Fruit fly (Drosophila melanogaster) whole organism, embryonic: ENCODE measurements around the gene Cp18.

Source experiments
- BEAF-32 ChIP-seq: fragments of 200-800 bp; sonication (Bioruptor generic); optimal IDR thresholded peaks from 3 replicates; lab custom pipeline; 2017; ENCODE audit warnings: missing biosample characterization, missing genetic modification characterization, mild to moderate bottlenecking, moderate library complexity, missing genetic modification reagents
- CG10366 ChIP-seq: fragments of 200-800 bp; sonication (Bioruptor generic); IDR thresholded peaks from 2 replicates; pipeline ENCODE4 v1.3.6; 2022; ENCODE audit warnings: missing biosample characterization, missing genetic modification characterization
- CG11093 ChIP-seq: fragments of 200-800 bp; sonication (Bioruptor generic); IDR thresholded peaks from 3 replicates; pipeline ENCODE4 v1.3.6; 2022; ENCODE audit warnings: missing biosample characterization, missing genetic modification characterization
- CG11456 ChIP-seq: fragments of 200-800 bp; sonication (Bioruptor generic); IDR thresholded peaks from 3 replicates; pipeline ENCODE4 v1.3.6; 2022; ENCODE audit warnings: missing biosample characterization, missing genetic modification characterization
- CG11723 ChIP-seq: fragments of 200-800 bp; sonication (Bioruptor generic); optimal IDR thresholded peaks from 2 replicates; lab custom pipeline; 2017; ENCODE audit warnings: missing biosample characterization, mild to moderate bottlenecking, missing genetic modification characterization
- CG12104 ChIP-seq: fragments of 200-800 bp; sonication (Bioruptor generic); optimal IDR thresholded peaks from 3 replicates; lab custom pipeline; 2016; ENCODE audit warnings: missing biosample characterization, missing genetic modification characterization
- CG12659 ChIP-seq: fragments of 200-800 bp; sonication (Bioruptor generic); optimal IDR thresholded peaks from 3 replicates; lab custom pipeline; 2017; ENCODE audit warnings: mild to moderate bottlenecking, missing biosample characterization, missing genetic modification reagents, missing genetic modification characterization
- CG13296 ChIP-seq: fragments of 200-800 bp; sonication (Bioruptor generic); optimal IDR thresholded peaks from 3 replicates; lab custom pipeline; 2018; ENCODE audit warnings: missing biosample characterization, mild to moderate bottlenecking, missing genetic modification characterization
- CG14050 ChIP-seq: fragments of 200-800 bp; sonication (Bioruptor generic); IDR thresholded peaks from 3 replicates; pipeline ENCODE4 v1.3.6; 2022; ENCODE audit warnings: missing biosample characterization, missing genetic modification characterization
- CG15073 ChIP-seq: fragments of 200-800 bp; sonication (Bioruptor generic); optimal IDR thresholded peaks from 2 replicates; lab custom pipeline; 2016; ENCODE audit warnings: missing biosample characterization, missing genetic modification characterization
- CG15514 ChIP-seq: fragments of 200-800 bp; sonication (Bioruptor generic); optimal IDR thresholded peaks from 3 replicates; lab custom pipeline; 2017; ENCODE audit warnings: missing biosample characterization, missing genetic modification characterization, mild to moderate bottlenecking, moderate library complexity, missing genetic modification reagents
- CG15696 ChIP-seq: fragments of 200-800 bp; sonication (Bioruptor generic); optimal IDR thresholded peaks from 2 replicates; lab custom pipeline; 2019; ENCODE audit warnings: missing biosample characterization, mild to moderate bottlenecking, missing genetic modification characterization, moderate library complexity
- CG2202 ChIP-seq: fragments of 200-800 bp; sonication (Bioruptor generic); optimal IDR thresholded peaks from 2 replicates; lab custom pipeline; 2018; ENCODE audit warnings: missing biosample characterization, mild to moderate bottlenecking, missing genetic modification characterization
- CG3065 ChIP-seq: fragments of 200-800 bp; sonication (Bioruptor generic); optimal IDR thresholded peaks from 2 replicates; lab custom pipeline; 2016; ENCODE audit warnings: missing biosample characterization, missing genetic modification characterization
- CG32532 ChIP-seq: fragments of 200-800 bp; sonication (Bioruptor generic); IDR thresholded peaks from 2 replicates; pipeline ENCODE4 v1.3.6; 2022; ENCODE audit warnings: missing biosample characterization, missing genetic modification characterization
- CG3407 ChIP-seq: fragments of 200-800 bp; sonication (Bioruptor generic); optimal IDR thresholded peaks from 2 replicates; lab custom pipeline; 2018; ENCODE audit warnings: missing biosample characterization, mild to moderate bottlenecking, missing genetic modification characterization
- CG3995 ChIP-seq: fragments of 200-800 bp; sonication (Bioruptor generic); optimal IDR thresholded peaks from 3 replicates; lab custom pipeline; 2016; ENCODE audit warnings: missing biosample characterization, missing genetic modification characterization
- CG5245 ChIP-seq: fragments of 200-800 bp; sonication (Bioruptor generic); optimal IDR thresholded peaks from 3 replicates; lab custom pipeline; 2016; ENCODE audit warnings: missing biosample characterization, missing genetic modification characterization
- CG7271 ChIP-seq: fragments of 200-800 bp; sonication (Bioruptor generic); optimal IDR thresholded peaks from 2 replicates; lab custom pipeline; 2018; ENCODE audit warnings: missing biosample characterization, mild to moderate bottlenecking, missing genetic modification characterization, moderate library complexity
- CG7839 ChIP-seq: fragments of 200-800 bp; sonication (Bioruptor generic); optimal IDR thresholded peaks from 3 replicates; lab custom pipeline; 2018; ENCODE audit warnings: missing biosample characterization, mild to moderate bottlenecking, missing genetic modification characterization, moderate library complexity
- CG8359 ChIP-seq: fragments of 200-800 bp; sonication (Bioruptor generic); optimal IDR thresholded peaks from 2 replicates; lab custom pipeline; 2017; ENCODE audit warnings: missing biosample characterization, mild to moderate bottlenecking, missing genetic modification characterization, borderline replicate concordance
- Camta ChIP-seq: fragments of 200-800 bp; sonication (Bioruptor generic); optimal IDR thresholded peaks from 2 replicates; lab custom pipeline; 2016; ENCODE audit warnings: missing biosample characterization, missing genetic modification characterization
- D ChIP-seq, 2 experiments: fragments of 200-800 bp in 1 of 2; fragments of >200 bp in 1 of 2; sonication (Bioruptor generic) in 1 of 2; optimal IDR thresholded peaks; 2 replicates in 1 of 2; 3 replicates in 1 of 2; lab custom pipeline; 2017; ENCODE audit warnings: mild to moderate bottlenecking in 1 of 2, missing biosample characterization in 1 of 2, missing genetic modification characterization in 1 of 2, missing genetic modification reagents in 1 of 2
- ERR ChIP-seq: fragments of 200-800 bp; sonication (Bioruptor generic); optimal IDR thresholded peaks from 2 replicates; lab custom pipeline; 2016; ENCODE audit warnings: missing biosample characterization, missing genetic modification characterization
- Fer1 ChIP-seq: fragments of 200-800 bp; sonication (Bioruptor generic); optimal IDR thresholded peaks from 2 replicates; lab custom pipeline; 2017; ENCODE audit warnings: missing biosample characterization, mild to moderate bottlenecking, missing genetic modification characterization
- Fer3 ChIP-seq: fragments of 200-800 bp; sonication (Bioruptor generic); optimal IDR thresholded peaks from 2 replicates; lab custom pipeline; 2018; ENCODE audit warnings: missing biosample characterization, mild to moderate bottlenecking, missing genetic modification characterization, moderate library complexity
- HLH3B ChIP-seq: fragments of 200-800 bp; sonication (Bioruptor generic); IDR thresholded peaks from 2 replicates; pipeline ENCODE4 v1.3.6; 2022; ENCODE audit warnings: missing biosample characterization, missing genetic modification characterization
- Hr3 ChIP-seq: fragments of 200-800 bp; sonication (Bioruptor generic); optimal IDR thresholded peaks from 3 replicates; lab custom pipeline; 2016; ENCODE audit warnings: missing biosample characterization, missing genetic modification characterization
- Hsf ChIP-seq: fragments of 200-800 bp; sonication (Bioruptor generic); optimal IDR thresholded peaks from 3 replicates; lab custom pipeline; 2016; ENCODE audit warnings: missing biosample characterization, missing genetic modification characterization
- Jarid2 ChIP-seq: fragments of 200-800 bp; sonication (Bioruptor generic); optimal IDR thresholded peaks from 3 replicates; lab custom pipeline; 2017; ENCODE audit warnings: mild to moderate bottlenecking, missing biosample characterization, missing genetic modification reagents, missing genetic modification characterization
- Lpt ChIP-seq: fragments of >200 bp; optimal IDR thresholded peaks from 2 replicates; lab custom pipeline; 2018; ENCODE audit warnings: missing biosample characterization, missing genetic modification characterization
- Myb ChIP-seq: fragments of 200-800 bp; sonication (Bioruptor generic); optimal IDR thresholded peaks from 2 replicates; lab custom pipeline; 2016; ENCODE audit warnings: missing biosample characterization, missing genetic modification characterization
- Oaz ChIP-seq: fragments of 200-800 bp; sonication (Bioruptor generic); IDR thresholded peaks from 2 replicates; pipeline ENCODE4 v1.3.6; 2022; ENCODE audit warnings: missing biosample characterization, missing genetic modification characterization
- Side ChIP-seq: fragments of 200-800 bp; sonication (Bioruptor generic); optimal IDR thresholded peaks from 2 replicates; lab custom pipeline; 2016; ENCODE audit warnings: missing biosample characterization, missing genetic modification characterization
- Six4 ChIP-seq: fragments of 200-800 bp; sonication (Bioruptor generic); optimal IDR thresholded peaks from 2 replicates; lab custom pipeline; 2016; ENCODE audit warnings: missing biosample characterization, missing genetic modification characterization
- Usf ChIP-seq: fragments of 200-800 bp; sonication (Bioruptor generic); optimal IDR thresholded peaks from 2 replicates; lab custom pipeline; 2017; ENCODE audit warnings: missing genotype, missing biosample characterization, missing genetic modification characterization
- cwo ChIP-seq: fragments of 200-800 bp; sonication (Bioruptor generic); optimal IDR thresholded peaks from 3 replicates; lab custom pipeline; 2017; ENCODE audit warnings: missing biosample characterization, missing genetic modification characterization, mild to moderate bottlenecking, moderate library complexity, missing genetic modification reagents
- da ChIP-seq: fragments of 200-800 bp; sonication (Bioruptor generic); optimal IDR thresholded peaks from 2 replicates; lab custom pipeline; 2016; ENCODE audit warnings: missing biosample characterization, missing genetic modification characterization
- dpn ChIP-seq, 2 experiments: fragments of 200-800 bp; sonication (Bioruptor generic); optimal IDR thresholded peaks; 3 replicates each; lab custom pipeline; 2016; ENCODE audit warnings: missing biosample characterization in 2 of 2, missing genetic modification characterization in 2 of 2
- fu2 ChIP-seq: fragments of 200-800 bp; sonication (Bioruptor generic); optimal IDR thresholded peaks from 2 replicates; lab custom pipeline; 2016; ENCODE audit warnings: missing biosample characterization, missing genetic modification characterization
- gem ChIP-seq: fragments of 200-800 bp; sonication (Bioruptor generic); optimal IDR thresholded peaks from 2 replicates; lab custom pipeline; 2019; ENCODE audit warnings: missing biosample characterization, mild to moderate bottlenecking, missing genetic modification characterization, moderate library complexity
- gfzf ChIP-seq: fragments of 200-800 bp; sonication (Bioruptor generic); optimal IDR thresholded peaks from 2 replicates; lab custom pipeline; 2016; ENCODE audit warnings: missing biosample characterization, mild to moderate bottlenecking, missing genetic modification characterization, moderate library complexity
- nerfin-2 ChIP-seq: fragments of 200-800 bp; sonication (Bioruptor generic); IDR thresholded peaks from 2 replicates; pipeline ENCODE4 v1.3.6; 2022; ENCODE audit warnings: missing biosample characterization, missing genetic modification characterization; ENCODE audit not compliant: partially characterized antibody
- pb ChIP-seq: fragments of 200-800 bp; sonication (Bioruptor generic); optimal IDR thresholded peaks from 3 replicates; lab custom pipeline; 2016; ENCODE audit warnings: missing biosample characterization, missing genetic modification characterization
- psq ChIP-seq: fragments of 200-800 bp; sonication (Bioruptor generic); optimal IDR thresholded peaks from 2 replicates; lab custom pipeline; 2017; ENCODE audit warnings: missing biosample characterization, missing genetic modification characterization
- so ChIP-seq: fragments of 200-800 bp; sonication (Bioruptor generic); IDR thresholded peaks from 3 replicates; pipeline ENCODE4 v1.3.6; 2022; ENCODE audit warnings: missing biosample characterization, missing genetic modification characterization
- ssp ChIP-seq: fragments of 200-800 bp; sonication (Bioruptor generic); IDR thresholded peaks from 2 replicates; pipeline ENCODE4 v1.3.6; 2022; ENCODE audit warnings: missing biosample characterization, missing genetic modification characterization
- trem ChIP-seq: fragments of 200-800 bp; optimal IDR thresholded peaks from 3 replicates; lab custom pipeline; 2019; ENCODE audit warnings: missing biosample characterization, mild to moderate bottlenecking, missing genetic modification characterization, moderate library complexity
- z ChIP-seq: fragments of 200-800 bp; sonication (Bioruptor generic); IDR thresholded peaks from 3 replicates; pipeline ENCODE4 v1.3.6; 2022; ENCODE audit warnings: missing biosample characterization, missing genetic modification characterization

Gene Cp18

DNA sequence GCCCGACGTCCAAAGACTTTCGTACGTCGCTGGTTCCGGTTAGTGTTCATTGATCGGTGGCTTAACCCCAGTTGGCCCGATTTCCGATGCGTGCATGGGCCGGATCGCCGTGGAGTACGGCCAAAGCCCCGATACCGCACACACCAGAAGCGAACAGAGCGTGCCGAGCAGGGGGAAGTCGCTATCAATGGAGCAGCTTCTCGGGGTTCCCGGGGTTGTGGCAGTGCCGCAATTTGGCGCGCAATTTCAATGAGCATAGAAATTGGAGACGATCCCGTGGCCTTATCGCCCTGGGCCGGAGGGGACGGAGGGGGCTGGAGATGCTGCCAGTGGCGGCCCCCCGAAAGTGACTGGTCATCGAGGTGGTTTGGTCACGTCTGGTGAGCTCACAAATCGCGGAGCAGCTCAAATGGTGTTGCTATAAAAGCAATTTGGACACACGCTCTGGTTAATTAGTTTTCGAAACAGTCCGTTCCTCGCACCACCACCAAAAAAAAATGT, 5.0 kb downstream of the Cp18 start, which contains the start of gene Cp16 (continued):
- no peak for TF ChIP-seq Hr3 (GFP tag; lab: Kevin White, UChicago)

DNA sequence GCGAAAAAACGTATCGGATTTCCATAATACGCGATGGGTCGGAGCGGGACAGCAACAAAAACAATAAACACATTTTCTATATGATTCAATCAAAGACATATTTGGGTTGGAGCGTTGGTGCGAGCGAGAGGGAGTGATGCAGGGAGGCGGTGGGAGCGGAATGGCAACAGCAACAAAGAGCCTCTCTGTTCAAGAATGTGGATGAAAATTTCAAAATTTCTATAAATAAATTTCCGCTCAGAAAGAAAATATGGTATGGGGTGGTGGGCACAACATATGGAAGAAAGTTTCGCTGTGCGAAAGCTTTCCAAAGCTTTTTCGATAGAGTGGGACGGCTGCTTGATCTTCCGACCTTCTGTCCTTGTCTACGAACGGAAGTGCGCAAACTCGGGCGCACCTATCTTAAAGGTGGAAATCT, 14.5 kb downstream of the Cp18 start:
- TF ChIP-seq D (optimal IDR thresholded peaks at IDR 0.05; lab: Kevin White, UChicago) (no peak), D (GFP tag; optimal IDR thresholded peaks at IDR 0.05; lab: Kevin White, UChicago) (no peak), CG2202 (tag; lab: Kevin White, UChicago) (no peak), HLH3B (GFP tag; lab: Robert Waterston, UW) (peak; percentile 34; the same call in 1 of the 2 replicates), fu2 (GFP tag; lab: Kevin White, UChicago) (no peak), CG13296 (peak; percentile 18), gem (tag; lab: Kevin White, UChicago) (no peak), gfzf (GFP tag; lab: Kevin White, UChicago) (no peak), Camta (GFP tag; lab: Kevin White, UChicago) (no peak), trem (no peak), dpn (GFP tag; optimal IDR thresholded peaks at IDR 0.05; lab: Kevin White, UChicago) (no peak), CG10366 (GFP tag; lab: Robert Waterston, UW) (peak; percentile 13; the same call in 1 of the 2 replicates), Oaz (no peak), Jarid2 (GFP tag; lab: Kevin White, UChicago) (no peak), CG7271 (tag; lab: Kevin White, UChicago) (no peak), CG14050 (GFP tag; lab: Robert Waterston, UW) (peak; percentile 39; the same call in 2 of the 3 replicates), Usf (GFP tag; lab: Kevin White, UChicago) (no peak), CG12659 (GFP tag; lab: Kevin White, UChicago) (peak; percentile 21), ssp (GFP tag; lab: Robert Waterston, UW) (no peak), da (GFP tag; lab: Kevin White, UChicago) (no peak), z (GFP tag; lab: Robert Waterston, UW) (peak; percentile 77), pb (GFP tag; lab: Kevin White, UChicago) (no peak), Hsf (no peak), cwo (no peak), Fer1 (GFP tag; lab: Kevin White, UChicago) (no peak), Six4 (no peak), CG5245 (GFP tag; lab: Kevin White, UChicago) (no peak), Side (peak; percentile 15), CG15514 (GFP tag; lab: Kevin White, UChicago) (peak; percentile 13), Fer3 (tag; lab: Kevin White, UChicago) (peak; percentile 40), BEAF-32 (no peak), CG12104 (GFP tag; lab: Kevin White, UChicago) (no peak), CG3995 (peak; percentile 2), Lpt (GFP tag; lab: Kevin White, UChicago) (no peak), Myb (GFP tag; lab: Kevin White, UChicago) (no peak), CG3407 (peak; percentile 39), nerfin-2 (no peak), CG11093 (GFP tag; lab: Robert Waterston, UW) (no peak), ERR (GFP tag; lab: Kevin White, UChicago) (no peak), CG8359 (no peak), CG15073 (GFP tag; lab: Kevin White, UChicago) (no peak), CG7839 (tag; lab: Kevin White, UChicago) (no peak), CG11723 (GFP tag; lab: Kevin White, UChicago) (peak; percentile 35), CG3065 (no peak), so (GFP tag; lab: Robert Waterston, UW) (peak; percentile 93), CG11456 (no peak), CG15696 (no peak), CG32532 (GFP tag; lab: Robert Waterston, UW) (peak; percentile 33; the same call in 1 of the 2 replicates), psq (GFP tag; lab: Kevin White, UChicago) (no peak)
